Worm (Caenorhabditis elegans) whole organism, L4 larva: ENCODE data around the gene T13C2.3.
A peak's percentile ranks its signal among the peaks of the same experiment; 100 is the strongest.

Experiments used
- F26F4.8 ChIP-seq: fragments of 200-800 bp; sonication (Bioruptor generic); conservative IDR thresholded peaks from 2 replicates; pipeline ENCODE4 v1.3.6; 2022; ENCODE audit warnings: missing genetic modification characterization, missing compliant biosample characterization
- T20F7.1 ChIP-seq: fragments of 200-800 bp; sonication (Bioruptor generic); optimal IDR thresholded peaks from 2 replicates; lab custom pipeline; 2018; ENCODE audit warnings: mild to moderate bottlenecking, missing genetic modification characterization, missing compliant biosample characterization
- T26A8.4 ChIP-seq: fragments of 200-800 bp; sonication (Bioruptor generic); IDR thresholded peaks from 2 replicates; pipeline ENCODE4 v1.3.6; 2022; ENCODE audit warnings: missing genetic modification characterization, missing compliant biosample characterization
- Y48G9A.11 ChIP-seq: fragments of 200-800 bp; sonication (Bioruptor generic); IDR thresholded peaks from 2 replicates; pipeline ENCODE4 v1.3.6; 2022; ENCODE audit warnings: missing genetic modification reagents, missing genetic modification characterization, missing compliant biosample characterization
- Y75B8A.6 ChIP-seq: fragments of 200-800 bp; sonication (Bioruptor generic); IDR thresholded peaks from 2 replicates; pipeline ENCODE4 v1.3.6; 2022; ENCODE audit warnings: missing genetic modification reagents, missing genetic modification characterization, missing compliant biosample characterization
- aha-1 ChIP-seq: fragments of 150-350 bp; peaks from one replicate; lab custom pipeline; 2014; ENCODE audit warnings: missing biosample characterization, missing genetic modification characterization
- ama-1 ChIP-seq: fragments of 150-350 bp; optimal IDR thresholded peaks from 2 replicates; lab custom pipeline; 2014; ENCODE audit warnings: inconsistent platforms, mixed read lengths
- ceh-62 ChIP-seq: sonication (generic microtip); optimal IDR thresholded peaks from 2 replicates; lab custom pipeline; 2017; ENCODE audit warnings: missing biosample characterization, missing genetic modification characterization
- daf-16 ChIP-seq, 3 experiments: sonication (generic microtip); optimal IDR thresholded peaks; 2 replicates each; lab custom pipeline; 2016 to 2017; ENCODE audit warnings: missing genetic modification characterization in 3 of 3, missing genetic modification reagents in 3 of 3, mild to moderate bottlenecking in 2 of 3, missing compliant biosample characterization in 2 of 3, missing biosample characterization in 1 of 3, moderate library complexity in 1 of 3
- dmd-8 ChIP-seq: fragments of 200-800 bp; sonication (Bioruptor generic); IDR thresholded peaks from 2 replicates; pipeline ENCODE4 v1.3.6; 2022; ENCODE audit warnings: missing genetic modification characterization, missing compliant biosample characterization
- duxl-1 ChIP-seq: sonication (generic microtip); optimal IDR thresholded peaks from 2 replicates; lab custom pipeline; 2016; ENCODE audit warnings: mild to moderate bottlenecking, missing genetic modification characterization, moderate library complexity, missing compliant biosample characterization; ENCODE audit not compliant: poor library complexity
- dve-1 ChIP-seq: sonication (generic microtip); optimal IDR thresholded peaks from 2 replicates; lab custom pipeline; 2017; ENCODE audit warnings: antibody characterized with exemption, mild to moderate bottlenecking, missing genetic modification characterization, missing compliant biosample characterization; ENCODE audit not compliant: insufficient read depth
- fos-1 ChIP-seq: fragments of 150-350 bp; optimal IDR thresholded peaks from 2 replicates; lab custom pipeline; 2014; ENCODE audit warnings: missing biosample characterization, missing genetic modification characterization
- hlh-11 ChIP-seq: fragments of 200-800 bp; sonication (Bioruptor generic); optimal IDR thresholded peaks from 2 replicates; lab custom pipeline; 2018; ENCODE audit warnings: mild to moderate bottlenecking, missing genetic modification characterization, missing compliant biosample characterization
- hlh-30 ChIP-seq: sonication (generic microtip); optimal IDR thresholded peaks from 2 replicates; lab custom pipeline; 2017; ENCODE audit warnings: antibody characterized with exemption, mild to moderate bottlenecking, missing genetic modification characterization, missing compliant biosample characterization; ENCODE audit not compliant: insufficient read depth
- hmg-1.1 ChIP-seq: fragments of 200-800 bp; sonication (Bioruptor generic); IDR thresholded peaks from 2 replicates; pipeline ENCODE4 v1.3.6; 2022; ENCODE audit warnings: missing genetic modification reagents, missing genetic modification characterization, missing compliant biosample characterization
- lin-13 ChIP-seq: fragments of 150-350 bp; optimal IDR thresholded peaks from 2 replicates; lab custom pipeline; 2014; ENCODE audit warnings: missing biosample characterization, missing genetic modification reagents, missing genetic modification characterization
- lin-38 ChIP-seq: fragments of 200-800 bp; sonication (Bioruptor generic); IDR thresholded peaks from 2 replicates; pipeline ENCODE4 v1.3.6; 2022; ENCODE audit warnings: missing genetic modification reagents, missing genetic modification characterization, missing compliant biosample characterization
- lir-3 ChIP-seq: sonication (generic microtip); optimal IDR thresholded peaks from 2 replicates; lab custom pipeline; 2016; ENCODE audit warnings: mild to moderate bottlenecking, missing genetic modification characterization, missing compliant biosample characterization
- lsy-2 ChIP-seq, 2 experiments: fragments of 150-350 bp in 1 of 2; sonication (generic microtip) in 1 of 2; optimal IDR thresholded peaks; 2 replicates each; lab custom pipeline; 2014 to 2017; ENCODE audit warnings: missing biosample characterization in 2 of 2, missing genetic modification characterization in 2 of 2
- mdl-1 ChIP-seq, 2 experiments: fragments of 150-350 bp in 1 of 2; sonication (generic microtip) in 1 of 2; optimal IDR thresholded peaks; 2 replicates each; lab custom pipeline; 2014 to 2017; ENCODE audit warnings: missing biosample characterization in 2 of 2, missing genetic modification characterization in 2 of 2
- mep-1 ChIP-seq: fragments of 150-350 bp; sonication (generic microtip); optimal IDR thresholded peaks from 3 replicates; lab custom pipeline; 2014; ENCODE audit warnings: missing biosample characterization, missing genetic modification characterization
- mes-2 ChIP-seq: sonication (generic microtip); optimal IDR thresholded peaks from 2 replicates; lab custom pipeline; 2016; ENCODE audit warnings: missing genotype, mild to moderate bottlenecking, missing genetic modification characterization, missing compliant biosample characterization; ENCODE audit not compliant: poor library complexity, severe bottlenecking
- mxl-3 ChIP-seq: fragments of 200-800 bp; sonication (Bioruptor generic); optimal IDR thresholded peaks from 2 replicates; lab custom pipeline; 2018; ENCODE audit warnings: mild to moderate bottlenecking, missing genetic modification characterization, missing compliant biosample characterization
- nhr-10 ChIP-seq: fragments of 150-350 bp; optimal IDR thresholded peaks from 2 replicates; lab custom pipeline; 2014; ENCODE audit warnings: missing biosample characterization, missing genetic modification characterization
- nhr-102 ChIP-seq: sonication (generic microtip); optimal IDR thresholded peaks from 2 replicates; lab custom pipeline; 2016; ENCODE audit warnings: mild to moderate bottlenecking, missing genetic modification characterization, moderate library complexity, missing compliant biosample characterization
- nhr-111 ChIP-seq: fragments of 200-800 bp; sonication (Bioruptor generic); optimal IDR thresholded peaks from 2 replicates; lab custom pipeline; 2018; ENCODE audit warnings: mild to moderate bottlenecking, missing genetic modification characterization, missing compliant biosample characterization
- nhr-28 ChIP-seq: fragments of 150-350 bp; optimal IDR thresholded peaks from 2 replicates; lab custom pipeline; 2014; ENCODE audit warnings: missing biosample characterization, missing genetic modification characterization
- nhr-6 ChIP-seq: fragments of 150-350 bp; optimal IDR thresholded peaks from 2 replicates; lab custom pipeline; 2014; ENCODE audit warnings: missing biosample characterization, missing genetic modification characterization
- nhr-76 ChIP-seq: fragments of 150-350 bp; optimal IDR thresholded peaks from 2 replicates; lab custom pipeline; 2014; ENCODE audit warnings: missing biosample characterization, missing genetic modification characterization
- nhr-77 ChIP-seq: fragments of 150-350 bp; optimal IDR thresholded peaks from 2 replicates; lab custom pipeline; 2014; ENCODE audit warnings: missing biosample characterization, missing genetic modification characterization
- pha-4 ChIP-seq, 2 experiments: fragments of 150-350 bp in 1 of 2; fragments of 200-800 bp in 1 of 2; sonication (Bioruptor generic) in 1 of 2; IDR thresholded peaks in 1 of 2; optimal IDR thresholded peaks in 1 of 2; 2 replicates each; pipeline versions ENCODE4 v1.3.6 to Lab custom; 2014 to 2022; ENCODE audit warnings: missing genetic modification characterization in 2 of 2, missing genetic modification reagents in 2 of 2, missing biosample characterization in 1 of 2, missing compliant biosample characterization in 1 of 2
- snpc-4 ChIP-seq: fragments of 150-350 bp; optimal IDR thresholded peaks from 2 replicates; lab custom pipeline; 2014; ENCODE audit warnings: missing biosample characterization, missing genetic modification characterization
- tag-97 ChIP-seq: fragments of 200-800 bp; sonication (Bioruptor generic); IDR thresholded peaks from 2 replicates; pipeline ENCODE4 v1.3.6; 2022; ENCODE audit warnings: missing genetic modification characterization, missing compliant biosample characterization
- unc-62 ChIP-seq, 3 experiments: fragments of 150-350 bp in 1 of 3; sonication (generic microtip); optimal IDR thresholded peaks in 2 of 3; peaks in 1 of 3; 1 replicate in 1 of 3; 2 replicates in 2 of 3; lab custom pipeline; 2014 to 2017; ENCODE audit warnings: missing biosample characterization in 3 of 3, missing genetic modification characterization in 3 of 3, missing genetic modification reagents in 3 of 3, missing genotype in 1 of 3
- vab-7 ChIP-seq: fragments of 200-800 bp; sonication (Bioruptor generic); IDR thresholded peaks from 2 replicates; pipeline ENCODE4 v1.3.6; 2022; ENCODE audit warnings: missing genetic modification reagents, missing genetic modification characterization, missing compliant biosample characterization
- zfp-3 ChIP-seq: fragments of 200-800 bp; sonication (Bioruptor generic); conservative IDR thresholded peaks from 2 replicates; pipeline ENCODE4 v1.3.6; 2022; ENCODE audit warnings: missing genetic modification reagents, missing genetic modification characterization, missing compliant biosample characterization
- ztf-7 ChIP-seq: fragments of 150-350 bp; optimal IDR thresholded peaks from 2 replicates; lab custom pipeline; 2014; ENCODE audit warnings: missing biosample characterization, missing genetic modification characterization

T13C2.3 gene

ce11 chrII:6829108-6829507 lies 40.1 kb downstream of the T13C2.3 start (continued):
- no peak for TF ChIP-seq snpc-4 (tag; lab: Kevin White, UChicago)

- TF ChIP-seq mep-1 (tag; lab: Kevin White, UChicago), result peak; percentile 6
- TF ChIP-seq zfp-3 (GFP tag; lab: Robert Waterston, UW), result no peak
- TF ChIP-seq hlh-30 (tag; lab: Kevin White, UChicago), result peak; percentile 83
- TF ChIP-seq mxl-3, result peak; percentile 49
- TF ChIP-seq mes-2, result no peak
- TF ChIP-seq hlh-11 (tag; lab: Kevin White, UChicago), result peak; percentile 51
- TF ChIP-seq fos-1 (tag; lab: Kevin White, UChicago), result no peak
- TF ChIP-seq nhr-77 (tag; lab: Kevin White, UChicago), result no peak
- TF ChIP-seq dmd-8, result no peak
- no peak for TF ChIP-seq ceh-62 (tag; lab: Kevin White, UChicago)
- no peak for TF ChIP-seq F26F4.8
- no peak for TF ChIP-seq T20F7.1 (GFP tag; lab: Kevin White, UChicago)
- no peak for TF ChIP-seq ztf-7 (tag; lab: Kevin White, UChicago)
- TF ChIP-seq duxl-1 (tag; lab: Kevin White, UChicago), result no peak
- no peak for TF ChIP-seq nhr-111 (GFP tag; lab: Kevin White, UChicago)
- TF ChIP-seq nhr-28 (tag; lab: Kevin White, UChicago), result peak; percentile 38
- no peak for TF ChIP-seq nhr-102
- TF ChIP-seq nhr-76 (tag; lab: Kevin White, UChicago), result no peak
- TF ChIP-seq unc-62 (GFP tag; optimal IDR thresholded peaks at IDR 0.05 in 1 of 2; lab: Kevin White, UChicago), result peak in 1 of 2 experiments; percentile 99
- TF ChIP-seq unc-62 (tag; optimal IDR thresholded peaks at IDR 0.05; lab: Kevin White, UChicago), result no peak
- no peak for TF ChIP-seq nhr-10 (tag; lab: Kevin White, UChicago)
- TF ChIP-seq ama-1 (lab: Kevin White, UChicago), result no peak
- TF ChIP-seq dve-1 (tag; lab: Kevin White, UChicago), result peak; percentile 22
- peak; percentile 92 for TF ChIP-seq aha-1
- no peak for TF ChIP-seq lir-3 (tag; lab: Kevin White, UChicago)
- TF ChIP-seq T26A8.4 (GFP tag; lab: Robert Waterston, UW), result no peak
- TF ChIP-seq mdl-1 (tag; optimal IDR thresholded peaks at IDR 0.05; lab: Kevin White, UChicago), result peak in 1 of 2 experiments; percentile 32
- TF ChIP-seq Y75B8A.6 (GFP tag; lab: Robert Waterston, UW), result no peak
- no peak for TF ChIP-seq lsy-2 (tag; optimal IDR thresholded peaks at IDR 0.05; lab: Kevin White, UChicago)
- no peak for TF ChIP-seq tag-97
- no peak for TF ChIP-seq hmg-1.1 (GFP tag; lab: Robert Waterston, UW)
- no peak for TF ChIP-seq nhr-6
- TF ChIP-seq, all 104 proteins: peak for 9
Observed at ce11 chrII:6830012-6830411, 41.0 kb downstream of the T13C2.3 start.

- TF ChIP-seq aha-1 (peak; percentile 8), dve-1 (tag; lab: Kevin White, UChicago) (no peak), mes-2 (peak; percentile 20)
Observed at ce11 chrII:6830923-6831322, 41.9 kb downstream of the T13C2.3 start.

- TF ChIP-seq lin-38 (GFP tag; lab: Robert Waterston, UW) (no peak), mes-2 (peak; percentile 9), lin-13 (GFP tag; lab: Kevin White, UChicago) (no peak), aha-1 (peak; percentile 93), nhr-28 (tag; lab: Kevin White, UChicago) (peak; percentile 19), vab-7 (GFP tag; lab: Robert Waterston, UW) (no peak), unc-62 (GFP tag; optimal IDR thresholded peaks at IDR 0.05 in 1 of 2; lab: Kevin White, UChicago) (peak in 1 of 2 experiments; percentile 16), unc-62 (tag; optimal IDR thresholded peaks at IDR 0.05; lab: Kevin White, UChicago) (no peak), daf-16 (GFP tag; optimal IDR thresholded peaks at IDR 0.05; lab: Kevin White, UChicago) (no peak), daf-16 (tag; optimal IDR thresholded peaks at IDR 0.05; lab: Kevin White, UChicago) (peak; percentile 29), pha-4 (GFP tag; IDR thresholded peaks at IDR 0.05; lab: Robert Waterston, UW) (no peak), pha-4 (tag; optimal IDR thresholded peaks at IDR 0.05; lab: Kevin White, UChicago) (peak; percentile 10), Y48G9A.11 (no peak)
- TF ChIP-seq, all 104 proteins: peak for 6
Observed at ce11 chrII:6831531-6832201, 42.6 kb downstream of the T13C2.3 start.
